Fruit fly (Drosophila melanogaster) whole organism, prepupa: Measurements from ENCODE around the gene CG2147.

ENCODE experiments used
- CG10631 ChIP-seq: fragments of 200-800 bp; sonication (Bioruptor generic); optimal IDR thresholded peaks from 2 replicates; lab custom pipeline; 2016; ENCODE audit warnings: missing biosample characterization, missing genetic modification characterization
- CG11762 ChIP-seq: fragments of 200-800 bp; sonication (Bioruptor generic); optimal IDR thresholded peaks from 3 replicates; lab custom pipeline; 2016; ENCODE audit warnings: missing biosample characterization, missing genetic modification characterization; ENCODE audit not compliant: insufficient read depth
- CG1621 ChIP-seq: fragments of 200-800 bp; sonication (Bioruptor generic); optimal IDR thresholded peaks from 3 replicates; lab custom pipeline; 2018; ENCODE audit warnings: missing biosample characterization, mild to moderate bottlenecking, missing genetic modification characterization
- CG3032 ChIP-seq: fragments of 200-800 bp; optimal IDR thresholded peaks from 2 replicates; lab custom pipeline; 2019; ENCODE audit warnings: missing biosample characterization, mild to moderate bottlenecking, missing genetic modification characterization, moderate library complexity
- CG34406 ChIP-seq: fragments of 200-800 bp; sonication (Bioruptor generic); optimal IDR thresholded peaks from 3 replicates; lab custom pipeline; 2016; ENCODE audit warnings: missing biosample characterization, missing genetic modification characterization
- CG3919 ChIP-seq: fragments of 200-800 bp; sonication (Bioruptor generic); optimal IDR thresholded peaks from 3 replicates; lab custom pipeline; 2016; ENCODE audit warnings: missing biosample characterization, missing genetic modification characterization
- CG4318 ChIP-seq: fragments of 200-800 bp; sonication (Bioruptor generic); optimal IDR thresholded peaks from 3 replicates; lab custom pipeline; 2017; ENCODE audit warnings: missing biosample characterization, mild to moderate bottlenecking, missing genetic modification characterization
- CG6792 ChIP-seq: fragments of 200-800 bp; sonication (Bioruptor generic); optimal IDR thresholded peaks from 3 replicates; lab custom pipeline; 2016; ENCODE audit warnings: missing biosample characterization, missing genetic modification characterization
- CG6808 ChIP-seq: fragments of 200-800 bp; sonication (Bioruptor generic); optimal IDR thresholded peaks from 3 replicates; lab custom pipeline; 2017; ENCODE audit warnings: missing biosample characterization, missing genetic modification characterization, mild to moderate bottlenecking, moderate library complexity, missing genetic modification reagents
- CG7368 ChIP-seq: fragments of 200-800 bp; sonication (Bioruptor generic); optimal IDR thresholded peaks from 3 replicates; lab custom pipeline; 2016; ENCODE audit warnings: missing biosample characterization, missing genetic modification characterization
- CG8119 ChIP-seq: fragments of 200-800 bp; sonication (Bioruptor generic); IDR thresholded peaks from 3 replicates; pipeline ENCODE4 v1.3.6; 2022; ENCODE audit warnings: missing biosample characterization, missing genetic modification characterization
- CG8632 ChIP-seq: fragments of 200-800 bp; sonication (Bioruptor generic); optimal IDR thresholded peaks from 3 replicates; lab custom pipeline; 2016; ENCODE audit warnings: missing biosample characterization, missing genetic modification characterization
- CG9139 ChIP-seq: fragments of 200-800 bp; sonication (Bioruptor generic); optimal IDR thresholded peaks from 3 replicates; lab custom pipeline; 2017; ENCODE audit warnings: missing biosample characterization, mild to moderate bottlenecking, missing genetic modification characterization
- Eip75B ChIP-seq: fragments of 200-800 bp; sonication (Bioruptor generic); optimal IDR thresholded peaks from 3 replicates; lab custom pipeline; 2016; ENCODE audit warnings: missing biosample characterization, missing genetic modification characterization
- Eip78C ChIP-seq: fragments of 200-800 bp; sonication (Bioruptor generic); peaks from one replicate; lab custom pipeline; 2016; ENCODE audit warnings: missing biosample characterization, missing genetic modification characterization
- Eip93F ChIP-seq: fragments of 200-800 bp; sonication (Bioruptor generic); optimal IDR thresholded peaks from 2 replicates; lab custom pipeline; 2016; ENCODE audit warnings: missing biosample characterization, mild to moderate bottlenecking, missing genetic modification characterization
- Gug ChIP-seq: fragments of 200-800 bp; sonication (Bioruptor generic); IDR thresholded peaks from 2 replicates; pipeline ENCODE4 v1.3.6; 2022; ENCODE audit warnings: missing biosample characterization, missing genetic modification characterization
- Hr38 ChIP-seq: sonication (Bioruptor generic); optimal IDR thresholded peaks from 2 replicates; lab custom pipeline; 2016; ENCODE audit warnings: missing biosample characterization, missing genetic modification characterization
- Hr39 ChIP-seq: fragments of 200-800 bp; sonication (Bioruptor generic); optimal IDR thresholded peaks from 2 replicates; lab custom pipeline; 2016; ENCODE audit warnings: missing biosample characterization, missing genetic modification characterization
- Lpt ChIP-seq: fragments of 200-800 bp; sonication (Bioruptor generic); optimal IDR thresholded peaks from 3 replicates; lab custom pipeline; 2016; ENCODE audit warnings: missing biosample characterization, missing genetic modification characterization
- Met ChIP-seq: fragments of 200-800 bp; sonication (Bioruptor generic); optimal IDR thresholded peaks from 3 replicates; lab custom pipeline; 2016; ENCODE audit warnings: missing biosample characterization, missing genetic modification characterization
- Smox ChIP-seq: fragments of 200-800 bp; sonication (Bioruptor generic); optimal IDR thresholded peaks from 3 replicates; lab custom pipeline; 2016; ENCODE audit warnings: missing biosample characterization, missing genetic modification characterization
- Sox102F ChIP-seq: fragments of 200-800 bp; sonication (Bioruptor generic); optimal IDR thresholded peaks from 2 replicates; lab custom pipeline; 2016; ENCODE audit warnings: missing biosample characterization, mild to moderate bottlenecking, missing genetic modification characterization
- Sox14 ChIP-seq: fragments of 200-800 bp; sonication (Bioruptor generic); optimal IDR thresholded peaks from 3 replicates; lab custom pipeline; 2016; ENCODE audit warnings: missing biosample characterization, missing genetic modification characterization
- Sox15 ChIP-seq: fragments of 200-800 bp; sonication (Bioruptor generic); optimal IDR thresholded peaks from 3 replicates; lab custom pipeline; 2016; ENCODE audit warnings: missing biosample characterization, missing genetic modification characterization
- achi ChIP-seq: fragments of 200-800 bp; sonication (Bioruptor generic); optimal IDR thresholded peaks from 3 replicates; lab custom pipeline; 2016; ENCODE audit warnings: missing biosample characterization, missing genetic modification characterization
- cyc ChIP-seq: fragments of 200-800 bp; sonication (Bioruptor generic); optimal IDR thresholded peaks from 3 replicates; lab custom pipeline; 2016; ENCODE audit warnings: missing biosample characterization, missing genetic modification characterization
- dsx ChIP-seq: fragments of 200-800 bp; optimal IDR thresholded peaks from 3 replicates; lab custom pipeline; 2019; ENCODE audit warnings: missing biosample characterization, mild to moderate bottlenecking, missing genetic modification characterization, moderate library complexity; ENCODE audit not compliant: poor library complexity, severe bottlenecking
- esn ChIP-seq: fragments of 200-800 bp; sonication (Bioruptor generic); optimal IDR thresholded peaks from 2 replicates; lab custom pipeline; 2016; ENCODE audit warnings: missing biosample characterization, mild to moderate bottlenecking, missing genetic modification characterization, moderate library complexity
- fd59A ChIP-seq: fragments of 200-800 bp; sonication (Bioruptor generic); optimal IDR thresholded peaks from 2 replicates; lab custom pipeline; 2017; ENCODE audit warnings: missing biosample characterization, mild to moderate bottlenecking, missing genetic modification characterization, missing genetic modification reagents
- fd85E ChIP-seq: fragments of 200-800 bp; sonication (Bioruptor generic); optimal IDR thresholded peaks from 3 replicates; lab custom pipeline; 2016; ENCODE audit warnings: missing biosample characterization, missing genetic modification characterization
- fkh ChIP-seq: fragments of 200-800 bp; sonication (Bioruptor generic); optimal IDR thresholded peaks from 3 replicates; lab custom pipeline; 2017; ENCODE audit warnings: missing biosample characterization, mild to moderate bottlenecking, missing genetic modification characterization, moderate library complexity
- lz ChIP-seq: fragments of 200-800 bp; sonication (Bioruptor generic); optimal IDR thresholded peaks from 3 replicates; lab custom pipeline; 2016; ENCODE audit warnings: missing biosample characterization, missing genetic modification characterization
- net ChIP-seq: fragments of 200-800 bp; sonication (Bioruptor generic); optimal IDR thresholded peaks from 3 replicates; lab custom pipeline; 2016; ENCODE audit warnings: missing biosample characterization, missing genetic modification characterization
- pdm3 ChIP-seq: fragments of 200-800 bp; sonication (Bioruptor generic); optimal IDR thresholded peaks from 3 replicates; lab custom pipeline; 2016; ENCODE audit warnings: missing biosample characterization, missing genetic modification characterization
- salr ChIP-seq, 2 experiments: fragments of 200-800 bp; sonication (Bioruptor generic); optimal IDR thresholded peaks; 3 replicates each; lab custom pipeline; 2016 to 2018; ENCODE audit warnings: missing biosample characterization in 2 of 2, missing genetic modification characterization in 2 of 2, mild to moderate bottlenecking in 1 of 2
- spab ChIP-seq: fragments of 200-800 bp; sonication (Bioruptor generic); optimal IDR thresholded peaks from 2 replicates; lab custom pipeline; 2017; ENCODE audit warnings: missing biosample characterization, mild to moderate bottlenecking, missing genetic modification characterization, missing genetic modification reagents
- ss ChIP-seq, 2 experiments: fragments of 200-800 bp; sonication (Bioruptor generic); optimal IDR thresholded peaks; 2 replicates in 1 of 2; 3 replicates in 1 of 2; lab custom pipeline; 2017 to 2018; ENCODE audit warnings: mild to moderate bottlenecking in 2 of 2, missing biosample characterization in 2 of 2, missing genetic modification characterization in 2 of 2, moderate library complexity in 1 of 2
- svp ChIP-seq: fragments of 200-800 bp; sonication (Bioruptor generic); peaks from one replicate; lab custom pipeline; 2016; ENCODE audit warnings: missing biosample characterization, missing genetic modification characterization
- topi ChIP-seq: fragments of 200-800 bp; sonication (Bioruptor generic); optimal IDR thresholded peaks from 3 replicates; lab custom pipeline; 2016; ENCODE audit warnings: missing biosample characterization, missing genetic modification characterization
- vri ChIP-seq: fragments of 200-800 bp; sonication (Bioruptor generic); optimal IDR thresholded peaks from 3 replicates; lab custom pipeline; 2016; ENCODE audit warnings: missing biosample characterization, mild to moderate bottlenecking, missing genetic modification characterization

CG2147 gene

DNA sequence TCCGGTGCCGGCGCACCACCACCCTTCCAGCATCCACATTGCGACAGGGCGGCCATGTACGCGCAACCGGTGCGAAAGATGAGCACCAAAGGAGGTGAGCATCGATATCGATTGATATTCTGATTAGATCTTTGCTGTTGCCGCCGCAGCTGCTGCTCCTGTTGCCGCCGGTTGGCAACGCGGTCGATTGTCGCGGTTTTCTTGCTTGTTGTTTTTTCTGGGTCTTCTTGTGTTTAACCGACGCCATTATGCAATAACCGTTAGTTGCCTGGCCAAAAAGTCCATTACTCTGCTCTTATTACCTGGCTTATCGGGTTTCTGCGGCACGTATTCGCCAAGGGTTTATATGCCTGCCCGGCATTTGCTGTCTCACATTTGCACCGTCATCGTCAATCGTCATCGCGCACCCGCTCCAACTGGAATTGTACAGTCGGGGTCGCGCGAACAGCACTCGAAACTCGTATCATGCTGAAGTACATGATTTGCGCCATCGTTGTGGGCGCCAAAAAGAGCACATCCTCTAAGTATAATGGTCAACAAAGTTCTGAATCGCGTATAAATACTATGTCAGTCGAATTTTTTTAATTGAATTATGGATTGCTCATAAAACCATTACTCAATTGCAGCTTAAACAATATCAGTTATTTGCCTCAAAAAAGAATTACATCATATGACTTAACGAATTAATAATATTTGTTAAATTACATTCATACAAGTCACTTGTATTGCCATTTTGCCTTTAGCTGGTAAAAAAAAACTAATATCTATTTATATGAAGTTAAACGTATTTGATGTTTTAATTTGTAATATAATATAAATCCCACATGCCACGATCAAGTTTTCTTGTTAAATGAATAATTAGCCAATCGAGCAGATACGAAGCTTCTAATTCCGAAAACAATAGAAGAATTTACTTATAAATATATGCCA, 3.7 kb downstream of the CG2147 start, which contains the start of gene sni (continued):
- TF ChIP-seq spab (GFP tag; lab: Kevin White, UChicago): peak; percentile 18
- TF ChIP-seq CG3032 (tag; lab: Kevin White, UChicago): peak; percentile 27
- TF ChIP-seq CG10631 (GFP tag; lab: Kevin White, UChicago): no peak
- TF ChIP-seq lz (GFP tag; lab: Kevin White, UChicago): peak; percentile 49
- peak; percentile 72 for TF ChIP-seq esn (GFP tag; lab: Kevin White, UChicago)
- peak; percentile 44 for TF ChIP-seq Sox14
- peak; percentile 69 for TF ChIP-seq vri (GFP tag; lab: Kevin White, UChicago)
- peak; percentile 57 for TF ChIP-seq Gug (GFP tag; lab: Robert Waterston, UW)
- TF ChIP-seq CG9139: no peak
- peak; percentile 22 for TF ChIP-seq dsx (GFP tag; lab: Kevin White, UChicago)
- TF ChIP-seq CG8119 (GFP tag; lab: Robert Waterston, UW): no peak
- peak; percentile 35 for TF ChIP-seq Eip75B (GFP tag; lab: Kevin White, UChicago)
- TF ChIP-seq topi: peak; percentile 65
- TF ChIP-seq CG11762 (GFP tag; lab: Kevin White, UChicago): no peak
- TF ChIP-seq svp (GFP tag; lab: Kevin White, UChicago): peak; percentile 86
- peak; percentile 28 for TF ChIP-seq Sox15 (GFP tag; lab: Kevin White, UChicago)
- peak; percentile 24 for TF ChIP-seq CG8632 (GFP tag; lab: Kevin White, UChicago)
- TF ChIP-seq cyc (GFP tag; lab: Kevin White, UChicago): peak; percentile 53

DNA sequence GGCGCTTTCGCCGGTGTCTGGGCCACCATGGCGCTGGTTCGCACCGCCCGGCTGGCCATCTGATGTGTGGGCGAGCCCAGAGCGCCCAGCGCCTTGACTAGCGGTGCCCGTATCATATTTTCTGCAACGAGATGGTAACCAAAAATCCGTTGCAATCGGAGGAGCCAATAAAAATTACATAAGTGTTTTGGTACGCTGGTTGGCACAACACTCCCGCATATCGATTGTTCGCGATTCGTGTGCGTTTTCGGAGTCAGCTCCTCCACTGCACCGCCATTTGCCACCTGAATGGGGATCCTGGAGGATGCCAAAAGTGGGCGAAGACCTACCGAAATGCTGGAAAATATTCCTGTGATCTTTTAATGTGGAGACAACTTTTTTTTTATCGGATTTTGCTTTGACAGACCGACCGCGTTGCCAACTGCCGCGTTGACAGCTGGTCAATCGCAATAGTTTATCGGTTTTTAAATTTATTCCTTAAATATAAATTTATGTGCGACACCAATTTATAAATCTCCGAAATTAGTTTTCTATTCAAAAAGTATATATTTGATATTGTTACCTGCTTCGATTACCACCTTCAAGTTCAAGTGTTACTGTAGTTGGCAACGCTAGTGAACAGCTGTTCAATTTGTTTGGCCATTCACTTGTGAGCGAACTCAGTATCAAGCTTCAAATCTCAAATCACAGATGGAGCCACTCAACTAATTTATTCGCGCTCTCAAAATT, 10.9 kb downstream of the CG2147 start, which contains the start of gene ND-75:
Gene ND-75, minus strand, starts transcription at position 420 of the 729 bp plus-strand sequence.
- peak; percentile 46 for TF ChIP-seq vri (GFP tag; lab: Kevin White, UChicago)
- TF ChIP-seq achi: peak; percentile 100
- TF ChIP-seq Eip78C (GFP tag; lab: Kevin White, UChicago): peak; percentile 63
- no peak for TF ChIP-seq Smox (GFP tag; lab: Kevin White, UChicago)
- no peak for TF ChIP-seq CG4318 (GFP tag; lab: Kevin White, UChicago)

DNA sequence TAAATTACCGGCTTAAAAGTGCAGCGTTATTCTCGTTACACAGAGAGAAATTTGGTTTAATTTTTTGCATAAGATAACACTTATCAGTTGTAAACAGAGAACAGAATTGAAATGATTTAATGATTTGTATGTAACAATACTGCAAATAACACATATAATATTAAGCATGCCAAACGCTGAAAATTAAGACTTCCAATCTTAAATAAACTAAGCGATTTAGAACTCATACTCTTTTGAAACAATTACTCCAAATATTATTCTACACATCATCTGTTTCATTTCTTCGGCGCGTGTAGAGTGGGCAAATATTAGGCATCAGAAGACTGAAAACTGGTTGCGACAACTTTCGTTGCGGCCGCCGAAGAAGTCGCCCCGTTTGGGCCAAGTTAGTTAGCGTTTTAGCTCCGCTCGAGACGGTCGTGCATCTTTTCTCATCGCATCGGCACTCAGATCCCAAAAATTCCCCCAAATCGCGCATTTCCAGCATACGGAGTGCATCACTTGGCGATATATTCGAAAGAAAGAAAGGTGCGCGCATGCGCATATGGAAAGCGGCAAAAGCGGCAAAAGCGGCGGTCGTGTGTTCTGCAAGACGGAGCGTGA, 11.9 kb downstream of the CG2147 start, which contains the start of gene CG1632:
Gene CG1632, plus strand, starts transcription at position 387 of the 603 bp plus-strand sequence.
- TF ChIP-seq Gug (GFP tag; lab: Robert Waterston, UW): peak; percentile 61
- TF ChIP-seq Sox15 (GFP tag; lab: Kevin White, UChicago): peak; percentile 60
- TF ChIP-seq salr (GFP tag; optimal IDR thresholded peaks at IDR 0.05; lab: Kevin White, UChicago): peak; percentile 48 to 87
- TF ChIP-seq fkh (GFP tag; lab: Kevin White, UChicago): no peak
- TF ChIP-seq achi: peak; percentile 85
- TF ChIP-seq fd59A (GFP tag; lab: Kevin White, UChicago): peak; percentile 71
- TF ChIP-seq spab (GFP tag; lab: Kevin White, UChicago): peak; percentile 70
- TF ChIP-seq CG3032 (tag; lab: Kevin White, UChicago): peak; percentile 83
- TF ChIP-seq Met: peak; percentile 90
- TF ChIP-seq Lpt (GFP tag; lab: Kevin White, UChicago): peak; percentile 80
- peak; percentile 88 for TF ChIP-seq Sox102F (GFP tag; lab: Kevin White, UChicago)
- peak; percentile 70 for TF ChIP-seq CG7368 (GFP tag; lab: Kevin White, UChicago)
- TF ChIP-seq Sox14: peak; percentile 86
- peak; percentile 32 for TF ChIP-seq fd85E (GFP tag; lab: Kevin White, UChicago)
- TF ChIP-seq CG3919 (GFP tag; lab: Kevin White, UChicago): peak; percentile 83
- peak; percentile 80 for TF ChIP-seq CG6792 (GFP tag; lab: Kevin White, UChicago)
- peak; percentile 91 for TF ChIP-seq esn (GFP tag; lab: Kevin White, UChicago)
- TF ChIP-seq CG1621 (tag; lab: Kevin White, UChicago): peak; percentile 73
- TF ChIP-seq Eip78C (GFP tag; lab: Kevin White, UChicago): peak; percentile 98
- TF ChIP-seq CG6808 (GFP tag; lab: Kevin White, UChicago): peak; percentile 80
- peak; percentile 83 for TF ChIP-seq net (GFP tag; lab: Kevin White, UChicago)
- peak; percentile 75 for TF ChIP-seq CG11762 (GFP tag; lab: Kevin White, UChicago)
- peak; percentile 51 for TF ChIP-seq CG9139
- TF ChIP-seq CG34406 (GFP tag; lab: Kevin White, UChicago): peak; percentile 72
- no peak for TF ChIP-seq Hr38 (GFP tag; lab: Kevin White, UChicago)
- peak; percentile 88 for TF ChIP-seq pdm3
- TF ChIP-seq Hr39 (GFP tag; lab: Kevin White, UChicago): peak; percentile 83
- TF ChIP-seq ss (GFP tag; optimal IDR thresholded peaks at IDR 0.05; lab: Kevin White, UChicago): peak; percentile 62 to 76
- no peak for TF ChIP-seq Eip93F
- TF ChIP-seq Eip75B (GFP tag; lab: Kevin White, UChicago): peak; percentile 83
